Worm (Caenorhabditis elegans): ENCODE results near the gene B0280.2.

DNA sequence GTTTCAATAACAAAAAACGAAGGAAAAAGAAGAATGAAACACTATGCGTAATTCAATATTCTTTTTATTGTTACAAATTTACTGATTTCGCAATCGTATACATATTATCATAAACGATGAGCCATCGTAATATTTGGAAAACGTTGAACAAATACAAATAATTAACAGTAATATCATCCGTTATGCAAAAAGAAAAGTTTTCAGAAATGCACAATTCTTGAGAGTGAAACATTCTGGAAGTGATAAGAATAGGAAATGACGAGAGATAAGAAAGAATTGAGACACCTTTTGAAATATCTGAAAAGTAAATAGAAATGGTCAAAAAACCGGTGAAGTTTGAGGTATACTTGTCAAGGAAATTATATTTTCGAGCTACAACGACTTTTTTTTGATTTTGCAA, 43.0 kb upstream of the B0280.2 start:
- no peak for TF ChIP-seq dmd-4 (tag; optimal IDR thresholded peaks at IDR 0.05)
- TF ChIP-seq nhr-25 (tag; optimal IDR thresholded peaks at IDR 0.05): no peak
- TF ChIP-seq nhr-237 (tag; optimal IDR thresholded peaks at IDR 0.05): no peak
- no peak for TF ChIP-seq mdl-1 (tag; optimal IDR thresholded peaks at IDR 0.05)
- TF ChIP-seq Y55F3AM.14 (GFP tag; optimal IDR thresholded peaks at IDR 0.05): no peak
- no peak for TF ChIP-seq blmp-1 (tag; optimal IDR thresholded peaks at IDR 0.05; ENCODE audit: insufficient read depth)
- no peak for TF ChIP-seq lsy-2 (tag; optimal IDR thresholded peaks at IDR 0.05)

All from whole organism, L2 larva.